Worm (Caenorhabditis elegans): ENCODE data around the gene F07G11.1.

F07G11.1 gene

ce11 chrV:7269399-7269798 is 37.8 kb upstream of the F07G11.1 start, which contains the start of gene C13A2.6:
Gene C13A2.6, plus strand, starts transcription at chrV:7269699.
- TF ChIP-seq ceh-40 (GFP tag; IDR thresholded peaks at IDR 0.05): no peak
- TF ChIP-seq ztf-6 (GFP tag; IDR thresholded peaks at IDR 0.05): no peak
- no peak for TF ChIP-seq rcor-1 (GFP tag; IDR thresholded peaks at IDR 0.05)
- TF ChIP-seq dpff-1 (tag; optimal IDR thresholded peaks at IDR 0.05): no peak
- TF ChIP-seq unc-62 (GFP tag; optimal IDR thresholded peaks at IDR 0.05): no peak
- TF ChIP-seq aptf-2 (GFP tag; conservative IDR thresholded peaks at IDR 0.05): no peak
- no peak for TF ChIP-seq fkh-3 (tag; optimal IDR thresholded peaks at IDR 0.05)
- no peak for TF ChIP-seq hmg-1.2 (GFP tag; IDR thresholded peaks at IDR 0.05)
- no peak for TF ChIP-seq bed-1 (GFP tag; IDR thresholded peaks at IDR 0.05)
- TF ChIP-seq chd-7 (tag; optimal IDR thresholded peaks at IDR 0.05): no peak
- no peak for TF ChIP-seq him-1 (tag; optimal IDR thresholded peaks at IDR 0.05)
- TF ChIP-seq egrh-3 (GFP tag; IDR thresholded peaks at IDR 0.05): no peak
- TF ChIP-seq nhr-120 (GFP tag; IDR thresholded peaks at IDR 0.05): no peak
- no peak for TF ChIP-seq Y79H2A.3 (GFP tag; conservative IDR thresholded peaks at IDR 0.05)
- TF ChIP-seq ccch-3 (GFP tag; optimal IDR thresholded peaks at IDR 0.05): no peak
- TF ChIP-seq F57C9.4 (tag; optimal IDR thresholded peaks at IDR 0.05): no peak
- no peak for TF ChIP-seq mcd-1 (GFP tag; IDR thresholded peaks at IDR 0.05)
- no peak for TF ChIP-seq F37B4.10 (GFP tag; IDR thresholded peaks at IDR 0.05)
- no peak for TF ChIP-seq T26A5.8 (tag; optimal IDR thresholded peaks at IDR 0.05)
- TF ChIP-seq B0336.3 (GFP tag; IDR thresholded peaks at IDR 0.05): no peak

DNA sequence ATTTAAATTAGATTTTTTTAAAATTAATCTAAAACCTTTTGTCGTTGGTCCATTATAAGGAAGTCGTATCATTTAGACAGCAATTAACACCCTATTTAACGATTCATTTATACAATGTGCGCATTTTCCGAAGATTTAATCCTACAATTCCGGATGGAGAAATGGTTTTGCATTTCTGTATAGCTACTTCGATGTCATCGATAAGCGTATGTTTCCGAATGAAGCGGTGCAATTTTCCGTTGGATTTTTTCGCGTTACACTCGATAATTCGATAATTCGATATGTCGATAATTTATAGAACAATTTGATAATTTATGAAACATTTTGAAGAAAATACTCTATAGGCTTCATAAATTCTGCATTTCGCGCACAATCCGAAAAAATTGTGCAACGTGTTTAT is 32.2 kb upstream of the F07G11.1 start, which contains the start of gene C13A2.10:
Gene C13A2.10 (minus strand): TSS at position 101 of the 400 bp plus-strand sequence.
- no peak for TF ChIP-seq xnd-1 (tag; optimal IDR thresholded peaks at IDR 0.05)
- no peak for TF ChIP-seq hrde-1 (tag; optimal IDR thresholded peaks at IDR 0.05; ENCODE audit: borderline replicate concordance)
- TF ChIP-seq T26A5.8 (tag; optimal IDR thresholded peaks at IDR 0.05): no peak
- TF ChIP-seq Y95B8A.8 (GFP tag; IDR thresholded peaks at IDR 0.05): no peak
- no peak for TF ChIP-seq pbrm-1 (GFP tag; IDR thresholded peaks at IDR 0.05)

ce11 chrV:7275491-7275890 is 31.7 kb upstream of the F07G11.1 start, which contains the start of gene C13A2.5:
Gene C13A2.5, plus strand, starts transcription at chrV:7275791.
- no peak for TF ChIP-seq ceh-79 (tag; optimal IDR thresholded peaks at IDR 0.05)

DNA sequence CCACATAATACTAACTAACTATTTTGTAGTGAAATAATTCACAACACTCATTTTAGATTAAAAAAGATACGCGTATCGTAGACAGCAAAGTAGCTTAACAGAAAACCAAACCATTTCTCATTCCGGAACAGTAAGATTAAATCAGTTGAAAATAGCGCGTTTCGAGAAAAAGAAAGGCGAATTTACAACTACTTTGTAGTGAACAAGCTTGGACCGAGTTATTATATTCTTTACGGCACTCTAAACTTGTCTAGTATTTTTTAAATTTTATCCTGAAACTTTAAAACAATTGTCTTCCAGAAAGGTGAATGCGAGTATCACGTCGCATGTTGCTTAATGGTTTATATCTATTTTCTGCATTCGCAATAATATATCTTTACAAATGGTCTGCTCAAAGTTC is 28.1 kb upstream of the F07G11.1 start, which contains the start of gene C13A2.4:
Gene C13A2.4 (plus strand): TSS at position 301 of the 400 bp plus-strand sequence.
- no peak for TF ChIP-seq Y53F4B.3 (GFP tag; IDR thresholded peaks at IDR 0.05)
- TF ChIP-seq Y56A3A.18 (GFP tag; IDR thresholded peaks at IDR 0.05): no peak
- no peak for TF ChIP-seq B0336.3 (GFP tag; IDR thresholded peaks at IDR 0.05)
- TF ChIP-seq tbp1 (GFP tag; optimal IDR thresholded peaks at IDR 0.05): no peak
- TF ChIP-seq dpl-1 (GFP tag; optimal IDR thresholded peaks at IDR 0.05): no peak
- no peak for TF ChIP-seq madf-10 (tag; optimal IDR thresholded peaks at IDR 0.05)
- TF ChIP-seq snpc-3.4 (tag; optimal IDR thresholded peaks at IDR 0.05): no peak
- TF ChIP-seq ztf-6 (GFP tag; IDR thresholded peaks at IDR 0.05): no peak
- no peak for TF ChIP-seq attf-6 (GFP tag; IDR thresholded peaks at IDR 0.05)
- TF ChIP-seq hlh-12 (tag; optimal IDR thresholded peaks at IDR 0.05): no peak

DNA sequence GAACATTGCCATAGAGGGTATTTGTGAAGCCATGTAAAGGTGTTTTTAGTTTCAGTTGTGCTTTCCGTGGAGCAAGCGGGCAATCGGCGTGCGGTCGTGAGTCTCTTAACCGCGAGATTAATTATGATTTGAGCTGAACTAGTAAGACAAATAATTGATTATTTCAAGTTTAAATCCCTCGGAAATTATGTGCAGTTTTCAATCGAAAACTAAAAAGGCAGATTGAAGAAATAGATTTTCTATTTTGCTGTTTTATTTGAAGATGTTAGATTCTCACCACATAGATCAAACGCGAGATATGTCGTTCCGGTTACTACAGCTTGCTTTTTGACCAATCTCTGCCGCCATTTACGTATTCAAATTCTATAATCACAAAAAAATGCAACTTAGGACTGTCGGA is 25.2 kb upstream of the F07G11.1 start, which contains the start of gene C13A2.3:
Gene C13A2.3 (plus strand): TSS at position 301 of the 400 bp plus-strand sequence.
- no peak for TF ChIP-seq egl-44 (GFP tag; IDR thresholded peaks at IDR 0.05)
- TF ChIP-seq tbx-9 (tag; optimal IDR thresholded peaks at IDR 0.05; ENCODE audit: borderline replicate concordance): no peak
- no peak for TF ChIP-seq attf-6 (GFP tag; IDR thresholded peaks at IDR 0.05)
- no peak for TF ChIP-seq rpc-1 (optimal IDR thresholded peaks at IDR 0.05)
- TF ChIP-seq rpc-1 (tag; optimal IDR thresholded peaks at IDR 0.05): no peak
- no peak for TF ChIP-seq unc-130 (GFP tag; optimal IDR thresholded peaks at IDR 0.05)
- no peak for TF ChIP-seq snpc-3.4 (tag; optimal IDR thresholded peaks at IDR 0.05)
- no peak for TF ChIP-seq lir-1 (GFP tag; conservative IDR thresholded peaks at IDR 0.05)
- TF ChIP-seq let-607 (tag; optimal IDR thresholded peaks at IDR 0.05): no peak

All from whole organism, young adult.